Fruit fly (Drosophila melanogaster): ENCODE measurements around the gene C1GalTA.

Gene C1GalTA

dm6 chr2L:8984614-8985318 lies 33.8 kb upstream of the C1GalTA start, which contains the start of gene CG13101 (continued):
- TF ChIP-seq lola (GFP tag; optimal IDR thresholded peaks at IDR 0.05) (no peak), fru (GFP tag; optimal IDR thresholded peaks at IDR 0.05) (peak; percentile 93), Hr78 (GFP tag; optimal IDR thresholded peaks at IDR 0.05) (no peak), CrebA (GFP tag; optimal IDR thresholded peaks at IDR 0.05; ENCODE audit: borderline replicate concordance) (peak; percentile 34), h (GFP tag; optimal IDR thresholded peaks at IDR 0.05) (peak; percentile 99), Dfd (GFP tag; optimal IDR thresholded peaks at IDR 0.05) (peak; percentile 27), tai (GFP tag; optimal IDR thresholded peaks at IDR 0.05) (peak; percentile 88), psq (GFP tag; optimal IDR thresholded peaks at IDR 0.05) (peak; percentile 95)

- no peak for TF ChIP-seq dmrt93B (GFP tag; optimal IDR thresholded peaks at IDR 0.05)
- TF ChIP-seq Rel (GFP tag; optimal IDR thresholded peaks at IDR 0.05) = no peak
- TF ChIP-seq Rel (tag; optimal IDR thresholded peaks at IDR 0.05) = no peak
- no peak for TF ChIP-seq Hr83 (GFP tag; optimal IDR thresholded peaks at IDR 0.05; ENCODE audit: poor library complexity, severe bottlenecking)
- TF ChIP-seq usp (GFP tag; optimal IDR thresholded peaks at IDR 0.05) = no peak
- no peak for TF ChIP-seq Hr78 (GFP tag; optimal IDR thresholded peaks at IDR 0.05)
- no peak for TF ChIP-seq brk (GFP tag; optimal IDR thresholded peaks at IDR 0.05)
- no peak for TF ChIP-seq dsf (GFP tag; optimal IDR thresholded peaks at IDR 0.05; ENCODE audit: borderline replicate concordance)
- TF ChIP-seq sage (GFP tag; optimal IDR thresholded peaks at IDR 0.05) = no peak
- TF ChIP-seq Hnf4 (GFP tag; optimal IDR thresholded peaks at IDR 0.05) = no peak
- TF ChIP-seq HLH106 (tag; optimal IDR thresholded peaks at IDR 0.05) = no peak
- no peak for TF ChIP-seq h (GFP tag; optimal IDR thresholded peaks at IDR 0.05)
- no peak for TF ChIP-seq CG9705 (GFP tag; optimal IDR thresholded peaks at IDR 0.05)
- TF ChIP-seq CrebA (GFP tag; optimal IDR thresholded peaks at IDR 0.05; ENCODE audit: borderline replicate concordance) = no peak
- TF ChIP-seq Mio (GFP tag; optimal IDR thresholded peaks at IDR 0.05) = no peak
- TF ChIP-seq br (GFP tag; optimal IDR thresholded peaks at IDR 0.05) = no peak
- no peak for TF ChIP-seq rgr (GFP tag; optimal IDR thresholded peaks at IDR 0.05)
- no peak for TF ChIP-seq jim (GFP tag; optimal IDR thresholded peaks at IDR 0.05)
- no peak for TF ChIP-seq pan (optimal IDR thresholded peaks at IDR 0.05)
- no peak for TF ChIP-seq foxo (GFP tag; optimal IDR thresholded peaks at IDR 0.05)
- TF ChIP-seq Dfd (GFP tag; optimal IDR thresholded peaks at IDR 0.05) = no peak
Observed at dm6 chr2L:8982584-8983302, 31.7 kb upstream of the C1GalTA start.

dm6 chr2L:8980359-8980758 lies 29.3 kb upstream of the C1GalTA start, which contains the start of gene CG18662:
Gene CG18662, plus strand, starts transcription at chr2L:8980659.
- TF ChIP-seq brk (GFP tag; optimal IDR thresholded peaks at IDR 0.05) (no peak), CG9705 (GFP tag; optimal IDR thresholded peaks at IDR 0.05) (no peak), Dfd (GFP tag; optimal IDR thresholded peaks at IDR 0.05) (no peak), br (GFP tag; optimal IDR thresholded peaks at IDR 0.05) (no peak), lola (GFP tag; optimal IDR thresholded peaks at IDR 0.05) (no peak), Hr78 (GFP tag; optimal IDR thresholded peaks at IDR 0.05) (no peak), Mio (GFP tag; optimal IDR thresholded peaks at IDR 0.05) (no peak), psq (GFP tag; optimal IDR thresholded peaks at IDR 0.05) (no peak)

- TF ChIP-seq Dfd (GFP tag; optimal IDR thresholded peaks at IDR 0.05) = no peak
- no peak for TF ChIP-seq Dif (GFP tag; optimal IDR thresholded peaks at IDR 0.05; ENCODE audit: partially characterized antibody)
- no peak for TF ChIP-seq dsf (GFP tag; optimal IDR thresholded peaks at IDR 0.05; ENCODE audit: borderline replicate concordance)
- TF ChIP-seq br (GFP tag; optimal IDR thresholded peaks at IDR 0.05) = no peak
- no peak for TF ChIP-seq CG9705 (GFP tag; optimal IDR thresholded peaks at IDR 0.05)
- TF ChIP-seq Rel (GFP tag; optimal IDR thresholded peaks at IDR 0.05) = no peak
- TF ChIP-seq Rel (tag; optimal IDR thresholded peaks at IDR 0.05) = no peak
- no peak for TF ChIP-seq tai (GFP tag; optimal IDR thresholded peaks at IDR 0.05)
- no peak for TF ChIP-seq Hr83 (GFP tag; optimal IDR thresholded peaks at IDR 0.05; ENCODE audit: poor library complexity, severe bottlenecking)
- TF ChIP-seq Myc (optimal IDR thresholded peaks at IDR 0.05) = no peak
- TF ChIP-seq HLH106 (tag; optimal IDR thresholded peaks at IDR 0.05) = no peak
- TF ChIP-seq Hr78 (GFP tag; optimal IDR thresholded peaks at IDR 0.05) = no peak
- no peak for TF ChIP-seq woc (GFP tag; optimal IDR thresholded peaks at IDR 0.05)
- no peak for TF ChIP-seq Jra (GFP tag; optimal IDR thresholded peaks at IDR 0.05)
- TF ChIP-seq h (GFP tag; optimal IDR thresholded peaks at IDR 0.05) = no peak
- TF ChIP-seq CrebA (GFP tag; optimal IDR thresholded peaks at IDR 0.05; ENCODE audit: borderline replicate concordance) = no peak
- no peak for TF ChIP-seq usp (GFP tag; optimal IDR thresholded peaks at IDR 0.05)
- no peak for TF ChIP-seq jim (GFP tag; optimal IDR thresholded peaks at IDR 0.05)
Observed at dm6 chr2L:8975328-8975727, 24.3 kb upstream of the C1GalTA start, which contains the start of gene CG9541. Gene CG9541, minus strand, starts transcription at chr2L:8975428.

Measured in whole organism, wandering third instar larva.